Fruit fly (Drosophila melanogaster) whole organism, wandering third instar larva: Measurements from ENCODE around the gene CG32486.

Experiments
- Abd-B ChIP-seq: fragments of >200 bp; optimal IDR thresholded peaks from 2 replicates; lab custom pipeline; 2017; ENCODE audit warnings: missing biosample characterization, missing genetic modification characterization
- CG32264 ChIP-seq: fragments of 200-800 bp; sonication (Bioruptor generic); optimal IDR thresholded peaks from 2 replicates; lab custom pipeline; 2016; ENCODE audit warnings: missing biosample characterization, missing genetic modification characterization
- CG9705 ChIP-seq: fragments of 200-800 bp; sonication (Bioruptor generic); optimal IDR thresholded peaks from 2 replicates; lab custom pipeline; 2018; ENCODE audit warnings: missing biosample characterization, mild to moderate bottlenecking, missing genetic modification characterization
- CrebA ChIP-seq: fragments of 200-800 bp; sonication (Bioruptor generic); optimal IDR thresholded peaks from 2 replicates; lab custom pipeline; 2016; ENCODE audit warnings: missing biosample characterization, mild to moderate bottlenecking, missing genetic modification characterization, borderline replicate concordance
- Dfd ChIP-seq: fragments of >200 bp; optimal IDR thresholded peaks from 2 replicates; lab custom pipeline; 2017; ENCODE audit warnings: missing biosample characterization, missing genetic modification characterization
- Dif ChIP-seq: fragments of 200-275, 200-300 bp; sonication (Bioruptor generic); optimal IDR thresholded peaks from 2 replicates; lab custom pipeline; 2018; ENCODE audit warnings: missing biosample characterization, missing genetic modification characterization; ENCODE audit not compliant: partially characterized antibody
- GATAd ChIP-seq: sonication (Bioruptor generic); optimal IDR thresholded peaks from 2 replicates; lab custom pipeline; 2016; ENCODE audit warnings: missing biosample characterization, missing genetic modification characterization
- HLH106 ChIP-seq: fragments of 200-800 bp; optimal IDR thresholded peaks from 3 replicates; lab custom pipeline; 2019; ENCODE audit warnings: missing biosample characterization, mild to moderate bottlenecking, missing genetic modification characterization, moderate library complexity
- Hnf4 ChIP-seq: fragments of 200-800 bp; sonication (Bioruptor generic); optimal IDR thresholded peaks from 2 replicates; lab custom pipeline; 2016; ENCODE audit warnings: missing biosample characterization, mild to moderate bottlenecking, missing genetic modification characterization
- Hr78 ChIP-seq: fragments of >200 bp; optimal IDR thresholded peaks from 2 replicates; lab custom pipeline; 2017; ENCODE audit warnings: missing biosample characterization, missing genetic modification characterization
- Hr83 ChIP-seq: fragments of 200-300 bp; sonication (Bioruptor generic); optimal IDR thresholded peaks from 2 replicates; lab custom pipeline; 2016; ENCODE audit warnings: missing biosample characterization, mild to moderate bottlenecking, missing genetic modification characterization, moderate library complexity; ENCODE audit not compliant: poor library complexity, severe bottlenecking
- Jra ChIP-seq: sonication (Bioruptor generic); optimal IDR thresholded peaks from 2 replicates; lab custom pipeline; 2016; ENCODE audit warnings: missing biosample characterization, missing genetic modification characterization
- Mio ChIP-seq: sonication (Bioruptor generic); optimal IDR thresholded peaks from 2 replicates; lab custom pipeline; 2016; ENCODE audit warnings: missing biosample characterization, missing genetic modification characterization
- Myc ChIP-seq: fragments of >200 bp; optimal IDR thresholded peaks from 2 replicates; lab custom pipeline; 2017
- N ChIP-seq: fragments of >200 bp; optimal IDR thresholded peaks from 2 replicates; lab custom pipeline; 2018; ENCODE audit warnings: missing biosample characterization, missing external identifiers, missing genetic modification characterization
- OdsH ChIP-seq: fragments of 200-800 bp; sonication (Bioruptor generic); optimal IDR thresholded peaks from 2 replicates; lab custom pipeline; 2016; ENCODE audit warnings: missing biosample characterization, mild to moderate bottlenecking, missing genetic modification characterization
- Rel ChIP-seq, 2 experiments: fragments of 200-800 bp; sonication (Bioruptor generic) in 1 of 2; optimal IDR thresholded peaks; 2 replicates in 1 of 2; 3 replicates in 1 of 2; lab custom pipeline; 2016 to 2019; ENCODE audit warnings: mild to moderate bottlenecking in 2 of 2, missing biosample characterization in 2 of 2, missing genetic modification characterization in 2 of 2, moderate library complexity in 1 of 2
- Sp1 ChIP-seq: fragments of 200-800 bp; sonication (Bioruptor generic); optimal IDR thresholded peaks from 3 replicates; lab custom pipeline; 2019; ENCODE audit warnings: missing biosample characterization, mild to moderate bottlenecking, missing genetic modification characterization, moderate library complexity
- Vsx2 ChIP-seq: fragments of 200-300, 225-300 bp; sonication (Bioruptor generic); optimal IDR thresholded peaks from 2 replicates; lab custom pipeline; 2018; ENCODE audit warnings: missing biosample characterization, missing genetic modification characterization; ENCODE audit not compliant: partially characterized antibody
- br ChIP-seq: fragments of 200-800 bp; sonication (Bioruptor generic); optimal IDR thresholded peaks from 2 replicates; lab custom pipeline; 2016; ENCODE audit warnings: missing biosample characterization, missing genetic modification characterization
- brk ChIP-seq: fragments of 200-800 bp; sonication (Bioruptor generic); optimal IDR thresholded peaks from 2 replicates; lab custom pipeline; 2016; ENCODE audit warnings: missing biosample characterization, mild to moderate bottlenecking, missing genetic modification characterization
- dl ChIP-seq, 2 experiments: fragments of 175-275, 200-275 bp in 1 of 2; fragments of 200-275 bp in 1 of 2; sonication (Bioruptor generic); optimal IDR thresholded peaks; lab custom pipeline; 2018; ENCODE audit warnings: mild to moderate bottlenecking in 2 of 2, missing biosample characterization in 2 of 2, missing genetic modification characterization in 2 of 2, moderate library complexity in 2 of 2; ENCODE audit not compliant: partially characterized antibody in 2 of 2, insufficient read depth in 1 of 2
- dmrt93B ChIP-seq: fragments of 200-800 bp; sonication (Bioruptor generic); optimal IDR thresholded peaks from 2 replicates; lab custom pipeline; 2018; ENCODE audit warnings: missing biosample characterization, mild to moderate bottlenecking, missing genetic modification characterization
- dsf ChIP-seq: sonication (Bioruptor generic); optimal IDR thresholded peaks from 2 replicates; lab custom pipeline; 2016; ENCODE audit warnings: missing biosample characterization, missing genetic modification characterization, borderline replicate concordance
- ey ChIP-seq: fragments of 200-800 bp; sonication (Bioruptor generic); optimal IDR thresholded peaks from 2 replicates; lab custom pipeline; 2016; ENCODE audit warnings: missing biosample characterization, missing genetic modification characterization
- foxo ChIP-seq, 2 experiments: fragments of 200-800 bp; sonication (Bioruptor generic); optimal IDR thresholded peaks; 2 replicates in 1 of 2; 3 replicates in 1 of 2; lab custom pipeline; 2016 to 2017; ENCODE audit warnings: missing biosample characterization in 2 of 2, missing genetic modification characterization in 2 of 2
- fru ChIP-seq: fragments of 200-800 bp; sonication (Bioruptor generic); optimal IDR thresholded peaks from 3 replicates; lab custom pipeline; 2016; ENCODE audit warnings: missing biosample characterization, mild to moderate bottlenecking, missing genetic modification characterization
- h ChIP-seq: fragments of 200-800 bp; sonication (Bioruptor generic); optimal IDR thresholded peaks from 3 replicates; lab custom pipeline; 2016; ENCODE audit warnings: missing biosample characterization, mild to moderate bottlenecking, missing genetic modification characterization
- jim ChIP-seq: fragments of 175-275, 200-325 bp; sonication (Bioruptor generic); optimal IDR thresholded peaks from 2 replicates; lab custom pipeline; 2016; ENCODE audit warnings: missing biosample characterization, mild to moderate bottlenecking, missing genetic modification characterization
- lola ChIP-seq: fragments of >200 bp; optimal IDR thresholded peaks from 2 replicates; lab custom pipeline; 2017; ENCODE audit warnings: missing biosample characterization, missing genetic modification characterization
- pan ChIP-seq: fragments of >200 bp; optimal IDR thresholded peaks from 2 replicates; lab custom pipeline; 2017
- psq ChIP-seq: fragments of 200-800 bp; sonication (Bioruptor generic); optimal IDR thresholded peaks from 3 replicates; lab custom pipeline; 2017; ENCODE audit warnings: missing biosample characterization, mild to moderate bottlenecking, missing genetic modification characterization, moderate library complexity
- rgr ChIP-seq: fragments of 200-800 bp; sonication (Bioruptor generic); optimal IDR thresholded peaks from 3 replicates; lab custom pipeline; 2016; ENCODE audit warnings: missing biosample characterization, mild to moderate bottlenecking, missing genetic modification characterization
- sage ChIP-seq: fragments of 200-800 bp; sonication (Bioruptor generic); optimal IDR thresholded peaks from 2 replicates; lab custom pipeline; 2016; ENCODE audit warnings: missing biosample characterization, mild to moderate bottlenecking, missing genetic modification characterization
- sv ChIP-seq: fragments of 200-800 bp; sonication (Bioruptor generic); optimal IDR thresholded peaks from 3 replicates; lab custom pipeline; 2016; ENCODE audit warnings: missing biosample characterization, missing genetic modification characterization
- tai ChIP-seq: sonication (Bioruptor generic); optimal IDR thresholded peaks from 2 replicates; lab custom pipeline; 2016; ENCODE audit warnings: missing biosample characterization, missing genetic modification characterization
- usp ChIP-seq: fragments of >200 bp; optimal IDR thresholded peaks from 2 replicates; lab custom pipeline; 2017; ENCODE audit warnings: missing biosample characterization, missing genetic modification characterization
- woc ChIP-seq: sonication (Bioruptor generic); optimal IDR thresholded peaks from 2 replicates; lab custom pipeline; 2016; ENCODE audit warnings: missing biosample characterization, mild to moderate bottlenecking, missing genetic modification characterization

CG32486 gene

dm6 chr3L:3080084-3080994 is 9.7 kb upstream of the CG32486 start:
- TF ChIP-seq dmrt93B (peak; percentile 27), Hnf4 (GFP tag; lab: Kevin White, UChicago) (no peak), woc (GFP tag; lab: Kevin White, UChicago) (no peak), br (no peak), Hr83 (GFP tag; lab: Kevin White, UChicago) (peak; percentile 32), h (GFP tag; lab: Kevin White, UChicago) (peak; percentile 2), Myc (lab: Kevin White, UChicago) (no peak), rgr (no peak), HLH106 (peak; percentile 16), foxo (GFP tag; optimal IDR thresholded peaks at IDR 0.05; lab: Kevin White, UChicago) (no peak)

dm6 chr3L:3079156-3079495 is 8.5 kb upstream of the CG32486 start:
- TF ChIP-seq Hr83 (GFP tag; lab: Kevin White, UChicago) = no peak
- TF ChIP-seq sage (GFP tag; lab: Kevin White, UChicago) = no peak
- no peak for TF ChIP-seq Vsx2 (GFP tag; lab: Kevin White, UChicago)
- no peak for TF ChIP-seq dl (GFP tag; optimal IDR thresholded peaks at IDR 0.05; lab: Kevin White, UChicago; ENCODE audit: insufficient read depth in 1 of 2, partially characterized antibody in 2 of 2)
- no peak for TF ChIP-seq Myc (lab: Kevin White, UChicago)
- no peak for TF ChIP-seq h (GFP tag; lab: Kevin White, UChicago)
- TF ChIP-seq Sp1 (GFP tag; lab: Kevin White, UChicago) = no peak
- TF ChIP-seq fru = no peak
- TF ChIP-seq CG32264 = no peak
- TF ChIP-seq CG9705 (GFP tag; lab: Kevin White, UChicago) = no peak
- TF ChIP-seq dmrt93B = no peak
- no peak for TF ChIP-seq br
- no peak for TF ChIP-seq GATAd (GFP tag; lab: Kevin White, UChicago)
- TF ChIP-seq Hr78 (GFP tag; lab: Kevin White, UChicago) = no peak
- TF ChIP-seq usp = no peak
- no peak for TF ChIP-seq Rel (GFP tag; optimal IDR thresholded peaks at IDR 0.05; lab: Kevin White, UChicago)
- no peak for TF ChIP-seq Rel (tag; optimal IDR thresholded peaks at IDR 0.05; lab: Kevin White, UChicago)
- no peak for TF ChIP-seq Dif (GFP tag; lab: Kevin White, UChicago)
- no peak for TF ChIP-seq foxo (GFP tag; optimal IDR thresholded peaks at IDR 0.05; lab: Kevin White, UChicago)
- no peak for TF ChIP-seq psq (GFP tag; lab: Kevin White, UChicago)
- TF ChIP-seq HLH106 = no peak

- TF ChIP-seq CG9705 (GFP tag; lab: Kevin White, UChicago) (peak; percentile 11), CG32264 (no peak), dmrt93B (peak; percentile 16), brk (GFP tag; lab: Kevin White, UChicago) (peak; percentile 31), fru (peak; percentile 17), dl (GFP tag; optimal IDR thresholded peaks at IDR 0.05; lab: Kevin White, UChicago; ENCODE audit: insufficient read depth in 1 of 2, partially characterized antibody in 2 of 2) (no peak), CrebA (GFP tag; lab: Kevin White, UChicago) (no peak), dsf (GFP tag; lab: Kevin White, UChicago) (no peak), Hnf4 (GFP tag; lab: Kevin White, UChicago) (no peak), OdsH (GFP tag; lab: Kevin White, UChicago) (peak; percentile 32), Hr78 (GFP tag; lab: Kevin White, UChicago) (no peak), Myc (lab: Kevin White, UChicago) (no peak), Rel (GFP tag; optimal IDR thresholded peaks at IDR 0.05; lab: Kevin White, UChicago) (no peak), Rel (tag; optimal IDR thresholded peaks at IDR 0.05; lab: Kevin White, UChicago) (peak; percentile 85), jim (no peak), tai (GFP tag; lab: Kevin White, UChicago) (no peak), woc (GFP tag; lab: Kevin White, UChicago) (no peak), Dif (GFP tag; lab: Kevin White, UChicago) (no peak), HLH106 (peak; percentile 46), psq (GFP tag; lab: Kevin White, UChicago) (peak; percentile 9), h (GFP tag; lab: Kevin White, UChicago) (peak; percentile 41), sage (GFP tag; lab: Kevin White, UChicago) (no peak), Jra (GFP tag; lab: Kevin White, UChicago) (no peak), br (peak; percentile 45), lola (no peak), ey (GFP tag; lab: Kevin White, UChicago) (peak; percentile 31), N (GFP tag; lab: Kevin White, UChicago) (no peak), foxo (GFP tag; optimal IDR thresholded peaks at IDR 0.05; lab: Kevin White, UChicago) (peak in 1 of 2 experiments; percentile 15), rgr (peak; percentile 39), sv (no peak), Abd-B (GFP tag; lab: Kevin White, UChicago) (no peak), Mio (GFP tag; lab: Kevin White, UChicago) (no peak), Vsx2 (GFP tag; lab: Kevin White, UChicago) (no peak), Dfd (GFP tag; lab: Kevin White, UChicago) (no peak), pan (no peak), usp (no peak), GATAd (GFP tag; lab: Kevin White, UChicago) (no peak)
Measured at dm6 chr3L:3078398-3079155, 7.9 kb upstream of the CG32486 start.
